Worm (Caenorhabditis elegans): ENCODE results near the gene pals-33.

The pals-33 gene

ce11 chrV:3711544-3711943, 38.4 kb downstream of the pals-33 start:
- TF ChIP-seq aly-1 (tag; optimal IDR thresholded peaks at IDR 0.05) (no peak), sea-1 (GFP tag; conservative IDR thresholded peaks at IDR 0.05) (no peak)

- no peak for TF ChIP-seq hmg-4 (GFP tag; optimal IDR thresholded peaks at IDR 0.05)
- TF ChIP-seq aly-1 (tag; optimal IDR thresholded peaks at IDR 0.05) = no peak
- no peak for TF ChIP-seq flt-1 (GFP tag; IDR thresholded peaks at IDR 0.05)
- no peak for TF ChIP-seq hnd-1 (tag; optimal IDR thresholded peaks at IDR 0.05)
- TF ChIP-seq pes-1 (GFP tag; IDR thresholded peaks at IDR 0.05) = no peak
- TF ChIP-seq tbx-11 (GFP tag; IDR thresholded peaks at IDR 0.05) = no peak
- TF ChIP-seq hmbx-1 (tag; optimal IDR thresholded peaks at IDR 0.05) = no peak
- TF ChIP-seq scrt-1 (GFP tag; IDR thresholded peaks at IDR 0.05) = no peak
- TF ChIP-seq tra-4 (tag; optimal IDR thresholded peaks at IDR 0.05) = no peak
- TF ChIP-seq sea-1 (GFP tag; conservative IDR thresholded peaks at IDR 0.05) = no peak
- TF ChIP-seq tbx-37 (GFP tag; conservative IDR thresholded peaks at IDR 0.05) = no peak
- no peak for TF ChIP-seq ceh-13 (GFP tag; optimal IDR thresholded peaks at IDR 0.05)
- no peak for TF ChIP-seq ama-1 (optimal IDR thresholded peaks at IDR 0.05)
- no peak for TF ChIP-seq F13C5.2 (tag; optimal IDR thresholded peaks at IDR 0.05)
- no peak for TF ChIP-seq ceh-36 (tag; optimal IDR thresholded peaks at IDR 0.05)
- no peak for TF ChIP-seq ets-7 (tag; optimal IDR thresholded peaks at IDR 0.05)
- TF ChIP-seq B0310.2 (tag; optimal IDR thresholded peaks at IDR 0.05) = no peak
These were observed 39.0 kb downstream of the pals-33 start for ce11 chrV:3712192-3712591.

- no peak for TF ChIP-seq hmg-4 (GFP tag; optimal IDR thresholded peaks at IDR 0.05)
- TF ChIP-seq F13C5.2 (tag; optimal IDR thresholded peaks at IDR 0.05) = no peak
- peak; percentile 14 for TF ChIP-seq ceh-36 (tag; optimal IDR thresholded peaks at IDR 0.05)
These were observed 39.8 kb downstream of the pals-33 start for ce11 chrV:3712955-3713354.

- TF ChIP-seq hmg-4 (GFP tag; optimal IDR thresholded peaks at IDR 0.05) (no peak), aly-1 (tag; optimal IDR thresholded peaks at IDR 0.05) (no peak), hmbx-1 (tag; optimal IDR thresholded peaks at IDR 0.05) (no peak), hnd-1 (tag; optimal IDR thresholded peaks at IDR 0.05) (no peak), tbx-37 (GFP tag; conservative IDR thresholded peaks at IDR 0.05) (no peak), ets-7 (tag; optimal IDR thresholded peaks at IDR 0.05) (no peak)
These were observed 41.6 kb downstream of the pals-33 start for ce11 chrV:3714750-3715149.

ce11 chrV:3715488-3716019, 42.4 kb downstream of the pals-33 start, which contains the start of gene nrsn-1:
Gene nrsn-1, minus strand, starts transcription at chrV:3715969.
- TF ChIP-seq B0310.2 (tag; optimal IDR thresholded peaks at IDR 0.05) (no peak), ets-7 (tag; optimal IDR thresholded peaks at IDR 0.05) (no peak)

- TF ChIP-seq scrt-1 (GFP tag; IDR thresholded peaks at IDR 0.05) (no peak), ceh-13 (GFP tag; optimal IDR thresholded peaks at IDR 0.05) (no peak), F13C5.2 (tag; optimal IDR thresholded peaks at IDR 0.05) (no peak), B0310.2 (tag; optimal IDR thresholded peaks at IDR 0.05) (no peak), ceh-36 (tag; optimal IDR thresholded peaks at IDR 0.05) (no peak), hmbx-1 (tag; optimal IDR thresholded peaks at IDR 0.05) (no peak), tbx-11 (GFP tag; IDR thresholded peaks at IDR 0.05) (no peak)
These were observed 43.2 kb downstream of the pals-33 start for ce11 chrV:3716279-3716887.

- TF ChIP-seq F13C5.2 (tag; optimal IDR thresholded peaks at IDR 0.05) (no peak), ceh-13 (GFP tag; optimal IDR thresholded peaks at IDR 0.05) (no peak), aly-1 (tag; optimal IDR thresholded peaks at IDR 0.05) (no peak), pes-1 (GFP tag; IDR thresholded peaks at IDR 0.05) (no peak), scrt-1 (GFP tag; IDR thresholded peaks at IDR 0.05) (no peak), hnd-1 (tag; optimal IDR thresholded peaks at IDR 0.05) (no peak), tbx-37 (GFP tag; conservative IDR thresholded peaks at IDR 0.05) (no peak), ama-1 (optimal IDR thresholded peaks at IDR 0.05) (no peak), tra-4 (tag; optimal IDR thresholded peaks at IDR 0.05) (no peak), sea-1 (GFP tag; conservative IDR thresholded peaks at IDR 0.05) (no peak), ets-7 (tag; optimal IDR thresholded peaks at IDR 0.05) (no peak), tbx-11 (GFP tag; IDR thresholded peaks at IDR 0.05) (no peak), ceh-36 (tag; optimal IDR thresholded peaks at IDR 0.05) (no peak), hmg-4 (GFP tag; optimal IDR thresholded peaks at IDR 0.05) (no peak), hmbx-1 (tag; optimal IDR thresholded peaks at IDR 0.05) (no peak)
These were observed 44.6 kb downstream of the pals-33 start for ce11 chrV:3717751-3718150.

ce11 chrV:3718507-3718906, 45.3 kb downstream of the pals-33 start:
- TF ChIP-seq hmbx-1 (tag; optimal IDR thresholded peaks at IDR 0.05) = no peak

ce11 chrV:3724772-3725171, 51.6 kb downstream of the pals-33 start, which contains the start of gene str-30:
Gene str-30, plus strand, starts transcription at chrV:3725072.
- no peak for TF ChIP-seq aly-1 (tag; optimal IDR thresholded peaks at IDR 0.05)
- TF ChIP-seq B0310.2 (tag; optimal IDR thresholded peaks at IDR 0.05) = no peak
- TF ChIP-seq scrt-1 (GFP tag; IDR thresholded peaks at IDR 0.05) = no peak
- TF ChIP-seq ets-7 (tag; optimal IDR thresholded peaks at IDR 0.05) = no peak
